Fruit fly (Drosophila melanogaster): Measurements from ENCODE around the gene AstA-R1.

dm6 chrX:3677847-3678411, 103.6 kb downstream of the AstA-R1 start:
- TF ChIP-seq CG7101 (tag; optimal IDR thresholded peaks at IDR 0.05) (peak; percentile 85), toe (GFP tag; optimal IDR thresholded peaks at IDR 0.05) (no peak), Hr96 (GFP tag; optimal IDR thresholded peaks at IDR 0.05) (no peak), CG7045 (GFP tag; optimal IDR thresholded peaks at IDR 0.05) (peak; percentile 36), tj (GFP tag; optimal IDR thresholded peaks at IDR 0.05) (peak; percentile 62), pad (GFP tag; optimal IDR thresholded peaks at IDR 0.05) (peak; percentile 86), Clk (GFP tag; optimal IDR thresholded peaks at IDR 0.05) (no peak), kay (GFP tag; ENCODE audit: borderline replicate concordance) (peak; percentile 83), CG1620 (GFP tag; optimal IDR thresholded peaks at IDR 0.05) (no peak), bab1 (GFP tag; optimal IDR thresholded peaks at IDR 0.05) (peak; percentile 79), ovo (GFP tag; optimal IDR thresholded peaks at IDR 0.05) (peak; percentile 13), CG14711 (tag; optimal IDR thresholded peaks at IDR 0.05) (peak; percentile 87)
